Worm (Caenorhabditis elegans) whole organism, midembryonic: ENCODE data around the gene spp-6.

Source experiments
- T22C8.4 ChIP-seq: fragments of 200-800 bp; sonication (Bioruptor generic); IDR thresholded peaks from 2 replicates; pipeline ENCODE4 v1.3.6; 2022; ENCODE audit warnings: missing genetic modification characterization, missing compliant biosample characterization
- cog-1 ChIP-seq: sonication (generic microtip); optimal IDR thresholded peaks from 2 replicates; lab custom pipeline; 2016; ENCODE audit warnings: missing genetic modification characterization, missing compliant biosample characterization
- flt-1 ChIP-seq: fragments of 200-800 bp; sonication (Bioruptor generic); IDR thresholded peaks from 2 replicates; pipeline ENCODE4 v1.3.6; 2022; ENCODE audit warnings: missing genetic modification characterization, missing compliant biosample characterization
- klf-2 ChIP-seq: fragments of 200-800 bp; sonication (Bioruptor generic); conservative IDR thresholded peaks from 2 replicates; pipeline ENCODE4 v1.3.6; 2022; ENCODE audit warnings: missing genetic modification reagents, missing genetic modification characterization, missing compliant biosample characterization
- med-1 ChIP-seq: sonication (generic microtip); optimal IDR thresholded peaks from 2 replicates; lab custom pipeline; 2017; ENCODE audit warnings: missing genetic modification characterization, mild to moderate bottlenecking, missing compliant biosample characterization, antibody characterized with exemption, missing genetic modification reagents; ENCODE audit not compliant: insufficient read depth
- ref-1 ChIP-seq: fragments of 200-800 bp; sonication (Bioruptor generic); conservative IDR thresholded peaks from 2 replicates; pipeline ENCODE4 v1.3.6; 2022; ENCODE audit warnings: missing genetic modification reagents, missing genetic modification characterization, missing compliant biosample characterization
- tab-1 ChIP-seq: fragments of 200-800 bp; sonication (Bioruptor generic); IDR thresholded peaks from 2 replicates; pipeline ENCODE4 v1.3.6; 2022; ENCODE audit warnings: missing genetic modification characterization, missing compliant biosample characterization
- ztf-23 ChIP-seq: fragments of 200-800 bp; sonication (Bioruptor generic); IDR thresholded peaks from 2 replicates; pipeline ENCODE4 v1.3.6; 2022; ENCODE audit warnings: missing genetic modification reagents, missing genetic modification characterization, missing compliant biosample characterization
- ztf-29 ChIP-seq: fragments of 200-800 bp; sonication (Bioruptor generic); IDR thresholded peaks from 2 replicates; pipeline ENCODE4 v1.3.6; 2022; ENCODE audit warnings: missing genetic modification reagents, missing genetic modification characterization, missing compliant biosample characterization

The spp-6 gene

ce11 chrX:7313236-7313635 is 3.9 kb upstream of the spp-6 start:
- no peak for TF ChIP-seq T22C8.4
- TF ChIP-seq tab-1 (GFP tag; lab: Robert Waterston, UW), result no peak
- no peak for TF ChIP-seq klf-2 (GFP tag; lab: Robert Waterston, UW)
- no peak for TF ChIP-seq cog-1 (tag; lab: Kevin White, UChicago)
- TF ChIP-seq ztf-23 (GFP tag; lab: Robert Waterston, UW), result no peak
- TF ChIP-seq ztf-29, result no peak
- TF ChIP-seq med-1 (GFP tag; lab: Kevin White, UChicago), result no peak
- TF ChIP-seq flt-1 (GFP tag; lab: Robert Waterston, UW), result no peak

- TF ChIP-seq cog-1 (tag; lab: Kevin White, UChicago) (no peak), ztf-23 (GFP tag; lab: Robert Waterston, UW) (no peak), tab-1 (GFP tag; lab: Robert Waterston, UW) (no peak), ref-1 (GFP tag; lab: Robert Waterston, UW) (no peak), ztf-29 (no peak), med-1 (GFP tag; lab: Kevin White, UChicago) (no peak), T22C8.4 (no peak), flt-1 (GFP tag; lab: Robert Waterston, UW) (no peak), klf-2 (GFP tag; lab: Robert Waterston, UW) (no peak)
Measured at ce11 chrX:7314564-7314963, 2.6 kb upstream of the spp-6 start.

DNA sequence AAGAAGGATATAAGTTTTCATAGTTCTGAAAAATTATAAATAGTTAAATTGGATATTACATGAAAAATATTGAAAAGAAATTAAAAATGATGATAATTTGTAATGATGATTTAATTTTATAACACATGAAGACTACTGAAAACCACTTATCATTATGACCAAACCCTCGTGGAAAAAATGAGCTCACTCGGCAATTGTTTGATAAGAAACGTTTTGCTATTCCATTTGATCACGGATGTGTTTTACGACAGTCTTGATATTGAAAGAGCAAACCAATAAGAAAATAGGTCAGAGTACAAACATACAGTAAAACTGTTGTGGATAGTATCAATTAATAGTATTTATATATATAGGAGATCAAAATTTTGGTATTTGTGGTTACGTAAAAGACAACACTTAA is 1.8 kb upstream of the spp-6 start, which contains the start of gene spp-3:
Gene spp-3 (minus strand): TSS at position 25 of the 400 bp plus-strand sequence.
- TF ChIP-seq med-1 (GFP tag; lab: Kevin White, UChicago), result no peak
- TF ChIP-seq T22C8.4, result no peak
- no peak for TF ChIP-seq ref-1 (GFP tag; lab: Robert Waterston, UW)
- TF ChIP-seq ztf-29, result no peak
- no peak for TF ChIP-seq klf-2 (GFP tag; lab: Robert Waterston, UW)
- TF ChIP-seq flt-1 (GFP tag; lab: Robert Waterston, UW), result no peak
- no peak for TF ChIP-seq cog-1 (tag; lab: Kevin White, UChicago)
- TF ChIP-seq tab-1 (GFP tag; lab: Robert Waterston, UW), result no peak
- no peak for TF ChIP-seq ztf-23 (GFP tag; lab: Robert Waterston, UW)

ce11 chrX:7318639-7319038 is 1.5 kb downstream of the spp-6 start, which contains the start of gene spp-4:
TSS of gene spp-4 (minus strand) at chrX:7318756.
- TF ChIP-seq med-1 (GFP tag; lab: Kevin White, UChicago), result no peak
- TF ChIP-seq klf-2 (GFP tag; lab: Robert Waterston, UW), result no peak
- TF ChIP-seq cog-1 (tag; lab: Kevin White, UChicago), result no peak
- TF ChIP-seq ztf-23 (GFP tag; lab: Robert Waterston, UW), result no peak
- TF ChIP-seq ztf-29, result no peak
- no peak for TF ChIP-seq tab-1 (GFP tag; lab: Robert Waterston, UW)
- TF ChIP-seq flt-1 (GFP tag; lab: Robert Waterston, UW), result no peak
- TF ChIP-seq T22C8.4, result no peak
- TF ChIP-seq ref-1 (GFP tag; lab: Robert Waterston, UW), result no peak

ce11 chrX:7320115-7320711 is 3.1 kb downstream of the spp-6 start, which contains the start of gene spp-5:
TSS of gene spp-5 (minus strand) at chrX:7320354.
- TF ChIP-seq ztf-23 (GFP tag; lab: Robert Waterston, UW) (no peak), klf-2 (GFP tag; lab: Robert Waterston, UW) (no peak), ztf-29 (no peak), cog-1 (tag; lab: Kevin White, UChicago) (no peak), med-1 (GFP tag; lab: Kevin White, UChicago) (no peak), flt-1 (GFP tag; lab: Robert Waterston, UW) (no peak), tab-1 (GFP tag; lab: Robert Waterston, UW) (no peak), ref-1 (GFP tag; lab: Robert Waterston, UW) (no peak), T22C8.4 (no peak)

- TF ChIP-seq ztf-29, result no peak
- TF ChIP-seq med-1 (GFP tag; lab: Kevin White, UChicago), result no peak
- TF ChIP-seq cog-1 (tag; lab: Kevin White, UChicago), result no peak
- no peak for TF ChIP-seq T22C8.4
- no peak for TF ChIP-seq ref-1 (GFP tag; lab: Robert Waterston, UW)
- TF ChIP-seq flt-1 (GFP tag; lab: Robert Waterston, UW), result no peak
- no peak for TF ChIP-seq klf-2 (GFP tag; lab: Robert Waterston, UW)
- no peak for TF ChIP-seq tab-1 (GFP tag; lab: Robert Waterston, UW)
- no peak for TF ChIP-seq ztf-23 (GFP tag; lab: Robert Waterston, UW)
Measured at ce11 chrX:7322323-7322722, 5.2 kb downstream of the spp-6 start, which contains the start of gene T08A9.13. TSS of gene T08A9.13 (minus strand) at chrX:7322423.

ce11 chrX:7323604-7324003 is 6.5 kb downstream of the spp-6 start:
- TF ChIP-seq ref-1 (GFP tag; lab: Robert Waterston, UW) (0 out of 2 replicates have a peak, but pooled peaks have one; percentile 52), klf-2 (GFP tag; lab: Robert Waterston, UW) (no peak), ztf-23 (GFP tag; lab: Robert Waterston, UW) (peak; percentile 56; the same call in 1 of the 2 replicates), med-1 (GFP tag; lab: Kevin White, UChicago) (no peak), tab-1 (GFP tag; lab: Robert Waterston, UW) (peak; percentile 65; the same call in 1 of the 2 replicates), flt-1 (GFP tag; lab: Robert Waterston, UW) (no peak)

DNA sequence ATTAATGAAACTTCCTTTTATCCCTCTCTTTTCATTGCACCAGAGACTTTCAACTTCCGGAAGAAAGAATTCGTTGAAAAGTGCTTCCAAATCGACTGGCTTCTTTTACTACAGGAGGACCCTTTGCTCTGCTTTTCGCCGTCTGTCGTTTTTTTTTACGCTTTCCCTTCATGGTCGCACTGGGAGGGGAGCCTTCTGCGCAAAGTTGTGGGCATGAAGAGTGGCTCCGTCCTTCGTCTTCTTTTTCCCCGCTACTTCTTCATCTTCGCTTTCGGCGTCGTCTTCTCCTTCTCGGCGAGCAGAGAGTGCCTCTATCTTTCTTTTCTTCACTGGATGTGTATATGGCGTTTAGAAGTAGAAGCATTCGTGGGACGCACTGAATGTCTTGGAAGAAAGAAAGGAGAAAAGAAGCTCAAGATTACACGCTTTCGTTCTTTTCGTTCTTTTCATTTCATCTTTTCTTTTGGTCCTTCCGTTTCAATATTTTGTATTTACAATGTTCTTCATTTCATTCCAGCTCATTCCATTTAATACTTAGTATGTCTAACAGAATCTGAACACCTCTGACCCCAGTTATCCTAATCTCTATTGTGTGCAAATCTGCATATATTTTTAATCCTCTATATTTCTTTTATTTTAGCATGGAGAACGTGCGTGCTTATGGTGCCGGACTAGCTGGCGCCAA is 10.0 kb downstream of the spp-6 start, which contains the start of gene sng-1:
Gene sng-1 (plus strand): TSS at position 635 of the 685 bp plus-strand sequence.
- TF ChIP-seq klf-2 (GFP tag; lab: Robert Waterston, UW) (no peak), tab-1 (GFP tag; lab: Robert Waterston, UW) (no peak), ztf-23 (GFP tag; lab: Robert Waterston, UW) (no peak), flt-1 (GFP tag; lab: Robert Waterston, UW) (no peak), cog-1 (tag; lab: Kevin White, UChicago) (no peak), T22C8.4 (no peak), ztf-29 (no peak)
